Fruit fly (Drosophila melanogaster) whole organism, prepupa: ENCODE data around the gene Uba5.

Source experiments
- CG11902 ChIP-seq: fragments of 200-800 bp; sonication (Bioruptor generic); optimal IDR thresholded peaks from 3 replicates; lab custom pipeline; 2016; ENCODE audit warnings: missing biosample characterization, missing genetic modification characterization
- CG34406 ChIP-seq: fragments of 200-800 bp; sonication (Bioruptor generic); optimal IDR thresholded peaks from 3 replicates; lab custom pipeline; 2016; ENCODE audit warnings: missing biosample characterization, missing genetic modification characterization
- CG6163 ChIP-seq: fragments of 200-800 bp; sonication (Bioruptor generic); IDR thresholded peaks from 3 replicates; pipeline ENCODE4 v1.3.6; 2022; ENCODE audit warnings: missing biosample characterization, missing genetic modification characterization
- fkh ChIP-seq: fragments of 200-800 bp; sonication (Bioruptor generic); optimal IDR thresholded peaks from 3 replicates; lab custom pipeline; 2017; ENCODE audit warnings: missing biosample characterization, mild to moderate bottlenecking, missing genetic modification characterization, moderate library complexity

dm6 chrX:11449476-11450119, 33.7 kb upstream of the Uba5 start:
- TF ChIP-seq CG11902 (GFP tag; lab: Kevin White, UChicago) (peak; percentile 74), CG34406 (GFP tag; lab: Kevin White, UChicago) (peak; percentile 66), fkh (GFP tag; lab: Kevin White, UChicago) (peak; percentile 54), CG6163 (GFP tag; lab: Robert Waterston, UW) (peak; percentile 80)
